Worm (Caenorhabditis elegans) whole organism, L3 larva: Measurements from ENCODE around the gene srab-25.

ENCODE experiments used
- ZK546.5 ChIP-seq: sonication (generic microtip); optimal IDR thresholded peaks from 2 replicates; lab custom pipeline; 2017; ENCODE audit warnings: missing biosample characterization, missing genetic modification characterization
- ceh-28 ChIP-seq: fragments of 150-350 bp; optimal IDR thresholded peaks from 2 replicates; lab custom pipeline; 2014; ENCODE audit warnings: missing biosample characterization, missing genetic modification reagents, missing genetic modification characterization
- elt-3 ChIP-seq, 3 experiments: fragments of 150-350 bp in 1 of 3; sonication (generic microtip) in 2 of 3; optimal IDR thresholded peaks; 2 replicates in 2 of 3; 4 replicates in 1 of 3; lab custom pipeline; 2014 to 2017; ENCODE audit warnings: missing biosample characterization in 3 of 3, missing genetic modification characterization in 3 of 3
- lin-15B ChIP-seq: fragments of 150-350 bp; optimal IDR thresholded peaks from 2 replicates; lab custom pipeline; 2014; ENCODE audit warnings: missing biosample characterization, missing genetic modification characterization
- lin-39 ChIP-seq: fragments of 150-350 bp; optimal IDR thresholded peaks from 2 replicates; lab custom pipeline; 2018; ENCODE audit warnings: missing biosample characterization, missing genetic modification reagents, missing genetic modification characterization
- nhr-12 ChIP-seq: fragments of 150-350 bp; optimal IDR thresholded peaks from 2 replicates; lab custom pipeline; 2014; ENCODE audit warnings: missing biosample characterization, missing genetic modification characterization
- nhr-237 ChIP-seq: fragments of 150-350 bp; optimal IDR thresholded peaks from 2 replicates; lab custom pipeline; 2014; ENCODE audit warnings: missing biosample characterization, missing genetic modification characterization
- nhr-28 ChIP-seq: fragments of 150-350 bp; optimal IDR thresholded peaks from 2 replicates; lab custom pipeline; 2014; ENCODE audit warnings: missing biosample characterization, missing genetic modification characterization
- nhr-77 ChIP-seq: fragments of 150-350 bp; optimal IDR thresholded peaks from 2 replicates; lab custom pipeline; 2014; ENCODE audit warnings: missing biosample characterization, missing genetic modification characterization
- pha-4 ChIP-seq: fragments of 150-350 bp; optimal IDR thresholded peaks from 2 replicates; lab custom pipeline; 2014; ENCODE audit warnings: missing biosample characterization, missing genetic modification reagents, missing genetic modification characterization
- snpc-4 ChIP-seq: fragments of 150-350 bp; optimal IDR thresholded peaks from 2 replicates; lab custom pipeline; 2014; ENCODE audit warnings: missing biosample characterization, missing genetic modification characterization
- tbx-2 ChIP-seq: sonication (generic microtip); optimal IDR thresholded peaks from 2 replicates; lab custom pipeline; 2016; ENCODE audit warnings: mild to moderate bottlenecking, missing genetic modification characterization, missing compliant biosample characterization
- unc-62 ChIP-seq: fragments of 150-350 bp; sonication (generic microtip); optimal IDR thresholded peaks from 4 replicates; lab custom pipeline; 2014; ENCODE audit warnings: missing biosample characterization, missing genetic modification reagents, missing genetic modification characterization

DNA sequence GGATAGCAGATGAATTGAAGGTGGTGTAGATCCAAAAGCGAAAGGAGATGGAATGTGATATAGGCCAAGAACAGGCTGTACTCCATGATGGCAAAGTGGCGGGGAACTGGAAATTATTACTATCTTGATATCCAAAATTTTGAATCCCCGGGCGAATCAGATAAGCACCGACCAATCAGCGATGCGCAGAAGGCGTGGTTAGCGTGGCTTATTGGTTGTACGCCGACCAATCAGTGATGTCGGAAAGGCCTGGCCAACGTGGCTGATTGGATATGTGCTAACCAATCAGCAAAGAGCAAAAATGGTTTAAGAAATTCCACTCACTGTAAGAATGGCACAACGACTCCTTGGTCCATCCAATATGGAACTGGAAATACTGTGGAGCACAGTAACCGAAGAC, 39.0 kb upstream of the srab-25 start:
- TF ChIP-seq pha-4 (tag; lab: Kevin White, UChicago) (no peak), tbx-2 (no peak), ceh-28 (no peak), lin-15B (tag; lab: Kevin White, UChicago) (no peak), lin-39 (tag; lab: Kevin White, UChicago) (no peak), elt-3 (tag; optimal IDR thresholded peaks at IDR 0.05; lab: Kevin White, UChicago) (no peak), nhr-12 (tag; lab: Kevin White, UChicago) (no peak), unc-62 (GFP tag; lab: Kevin White, UChicago) (no peak), nhr-28 (tag; lab: Kevin White, UChicago) (no peak), ZK546.5 (tag; lab: Kevin White, UChicago) (no peak), snpc-4 (tag; lab: Kevin White, UChicago) (no peak), nhr-237 (tag; lab: Kevin White, UChicago) (no peak), nhr-77 (tag; lab: Kevin White, UChicago) (no peak)
